Fruit fly (Drosophila melanogaster) whole organism, embryonic: ENCODE data around the gene CG5913.

Source experiments
- Bgb ChIP-seq: fragments of 200-800 bp; sonication (Bioruptor generic); IDR thresholded peaks from 2 replicates; pipeline ENCODE4 v1.3.6; 2022; ENCODE audit warnings: missing biosample characterization, missing genetic modification characterization; ENCODE audit not compliant: partially characterized antibody
- CG13287 ChIP-seq: fragments of 200-800 bp; sonication (Bioruptor generic); IDR thresholded peaks from 2 replicates; pipeline ENCODE4 v1.3.6; 2022; ENCODE audit warnings: missing biosample characterization, missing genetic modification characterization; ENCODE audit not compliant: partially characterized antibody
- CG4617 ChIP-seq: fragments of 200-800 bp; sonication (Bioruptor generic); optimal IDR thresholded peaks from 3 replicates; lab custom pipeline; 2016; ENCODE audit warnings: missing biosample characterization, missing genetic modification characterization, borderline replicate concordance
- Sox102F ChIP-seq: fragments of 200-800 bp; sonication (Bioruptor generic); optimal IDR thresholded peaks from 2 replicates; lab custom pipeline; 2018; ENCODE audit warnings: missing biosample characterization, mild to moderate bottlenecking, missing genetic modification characterization, moderate library complexity
- cwo ChIP-seq: fragments of 200-800 bp; sonication (Bioruptor generic); optimal IDR thresholded peaks from 3 replicates; lab custom pipeline; 2017; ENCODE audit warnings: missing biosample characterization, missing genetic modification characterization, mild to moderate bottlenecking, moderate library complexity, missing genetic modification reagents
- hb ChIP-seq: fragments of 200-800 bp; sonication (Bioruptor generic); IDR thresholded peaks from 3 replicates; pipeline ENCODE4 v1.3.6; 2022; ENCODE audit warnings: missing biosample characterization, missing genetic modification characterization; ENCODE audit not compliant: partially characterized antibody
- ken ChIP-seq: fragments of 200-800 bp; sonication (Bioruptor generic); IDR thresholded peaks from 3 replicates; pipeline ENCODE4 v1.3.6; 2022; ENCODE audit warnings: missing biosample characterization, missing genetic modification characterization
- slp2 ChIP-seq: fragments of 200-800 bp; sonication (Bioruptor generic); optimal IDR thresholded peaks from 2 replicates; lab custom pipeline; 2016; ENCODE audit warnings: missing biosample characterization, missing genetic modification characterization
- tin ChIP-seq: fragments of 200-800 bp; sonication (Bioruptor generic); optimal IDR thresholded peaks from 3 replicates; lab custom pipeline; 2016; ENCODE audit warnings: missing biosample characterization, missing genetic modification characterization
- wor ChIP-seq: fragments of 200-800 bp; sonication (Bioruptor generic); IDR thresholded peaks from 2 replicates; pipeline ENCODE4 v1.3.6; 2022; ENCODE audit warnings: missing biosample characterization, missing genetic modification characterization

- TF ChIP-seq Sox102F (GFP tag; lab: Kevin White, UChicago) (no peak), ken (GFP tag; lab: Robert Waterston, UW) (no peak), CG13287 (GFP tag; lab: Robert Waterston, UW) (0 out of 2 replicates have a peak, but pooled peaks have one; percentile 47), tin (GFP tag; lab: Kevin White, UChicago) (no peak), wor (GFP tag; lab: Robert Waterston, UW) (no peak), hb (no peak), slp2 (no peak), Bgb (GFP tag; lab: Robert Waterston, UW) (no peak), CG4617 (GFP tag; lab: Kevin White, UChicago) (peak; percentile 29), cwo (no peak)
Observed at dm6 chr3R:25851224-25851682, 42.0 kb upstream of the CG5913 start, which contains the start of the genes CG14545 and CG5886.
